Fruit fly (Drosophila melanogaster): Measurements from ENCODE around the gene Gs1.

The Gs1 gene

dm6 chr2L:182360-183144 is 50.7 kb downstream of the Gs1 start (continued):
- TF ChIP-seq CG5180 (GFP tag; optimal IDR thresholded peaks at IDR 0.05) (no peak), CG3838 (GFP tag; optimal IDR thresholded peaks at IDR 0.05) (no peak), eyg (GFP tag; optimal IDR thresholded peaks at IDR 0.05) (no peak), CG16779 (GFP tag; IDR thresholded peaks at IDR 0.05) (no peak), twi (tag; optimal IDR thresholded peaks at IDR 0.05) (no peak), CG9727 (GFP tag; optimal IDR thresholded peaks at IDR 0.05) (no peak), prd (optimal IDR thresholded peaks at IDR 0.05) (no peak), prd (GFP tag; IDR thresholded peaks at IDR 0.05) (no peak), bbx (GFP tag; IDR thresholded peaks at IDR 0.05; ENCODE audit: partially characterized antibody) (0 out of 2 replicates have a peak, but pooled peaks have one; percentile 29), CG14965 (GFP tag; optimal IDR thresholded peaks at IDR 0.05; ENCODE audit: borderline replicate concordance) (no peak), hkb (optimal IDR thresholded peaks at IDR 0.05) (no peak), hkb (GFP tag; IDR thresholded peaks at IDR 0.05) (no peak), odd (GFP tag; optimal IDR thresholded peaks at IDR 0.05) (no peak), Neu2 (GFP tag; optimal IDR thresholded peaks at IDR 0.05; ENCODE audit: borderline replicate concordance) (peak; percentile 0), onecut (GFP tag; IDR thresholded peaks at IDR 0.05) (no peak), Sox102F (GFP tag; optimal IDR thresholded peaks at IDR 0.05) (no peak), CG31224 (GFP tag; IDR thresholded peaks at IDR 0.05) (no peak), mld (GFP tag; IDR thresholded peaks at IDR 0.05; ENCODE audit: partially characterized antibody) (no peak), NFAT (GFP tag; IDR thresholded peaks at IDR 0.05) (no peak), lmd (GFP tag; IDR thresholded peaks at IDR 0.05) (no peak), Ada2b (GFP tag; IDR thresholded peaks at IDR 0.05) (no peak), D19B (GFP tag; optimal IDR thresholded peaks at IDR 0.05) (no peak), trem (tag; optimal IDR thresholded peaks at IDR 0.05) (peak; percentile 40), CrebB (tag; optimal IDR thresholded peaks at IDR 0.05) (no peak), yki (optimal IDR thresholded peaks at IDR 0.05) (no peak), CG3847 (GFP tag; IDR thresholded peaks at IDR 0.05) (no peak), zen2 (GFP tag; IDR thresholded peaks at IDR 0.05; ENCODE audit: partially characterized antibody) (no peak; the same call in 2 of the 3 replicates), CG43689 (GFP tag; IDR thresholded peaks at IDR 0.05) (no peak), oc (tag; optimal IDR thresholded peaks at IDR 0.05) (no peak), Ravus (GFP tag; IDR thresholded peaks at IDR 0.05) (no peak), Rfx (GFP tag; IDR thresholded peaks at IDR 0.05) (no peak; the same call in 1 of the 2 replicates), MTF-1 (GFP tag; optimal IDR thresholded peaks at IDR 0.05; ENCODE audit: borderline replicate concordance) (no peak), ash1 (GFP tag; optimal IDR thresholded peaks at IDR 0.05) (peak; percentile 39), CG3995 (GFP tag; optimal IDR thresholded peaks at IDR 0.05) (no peak), Dad (GFP tag; optimal IDR thresholded peaks at IDR 0.05) (no peak), ken (GFP tag; IDR thresholded peaks at IDR 0.05) (no peak), CG13894 (tag; optimal IDR thresholded peaks at IDR 0.05) (no peak), CG6254 (GFP tag; optimal IDR thresholded peaks at IDR 0.05) (no peak), ssp (GFP tag; IDR thresholded peaks at IDR 0.05) (no peak), CG34376 (GFP tag; optimal IDR thresholded peaks at IDR 0.05) (peak; percentile 45), sob (GFP tag; IDR thresholded peaks at IDR 0.05) (no peak), ftz-f1 (GFP tag; optimal IDR thresholded peaks at IDR 0.05) (no peak), fd64A (GFP tag; optimal IDR thresholded peaks at IDR 0.05) (no peak), CG6683 (GFP tag; optimal IDR thresholded peaks at IDR 0.05) (no peak), schlank (tag; optimal IDR thresholded peaks at IDR 0.05) (no peak), CG2129 (GFP tag; IDR thresholded peaks at IDR 0.05; ENCODE audit: partially characterized antibody) (no peak), hb (GFP tag; IDR thresholded peaks at IDR 0.05; ENCODE audit: partially characterized antibody) (no peak), pros (GFP tag; optimal IDR thresholded peaks at IDR 0.05) (peak; percentile 74), grn (GFP tag; optimal IDR thresholded peaks at IDR 0.05) (no peak), CG3407 (GFP tag; optimal IDR thresholded peaks at IDR 0.05) (no peak)

All from whole organism, embryonic.